Worm (Caenorhabditis elegans): ENCODE results near the gene C08F8.2.

ce11 chrIV:11146962-11147470 is 3.8 kb upstream of the C08F8.2 start, which contains the start of gene pigq-1:
- TF ChIP-seq ama-1 (optimal IDR thresholded peaks at IDR 0.05) (no peak), pax-1 (tag; optimal IDR thresholded peaks at IDR 0.05) (no peak), mec-3 (tag; optimal IDR thresholded peaks at IDR 0.05; ENCODE audit: borderline replicate concordance) (no peak), dmd-4 (tag; optimal IDR thresholded peaks at IDR 0.05; ENCODE audit: borderline replicate concordance) (no peak), ttx-3 (tag; optimal IDR thresholded peaks at IDR 0.05) (no peak), elt-2 (tag; optimal IDR thresholded peaks at IDR 0.05) (no peak), tbx-2 (tag; optimal IDR thresholded peaks at IDR 0.05) (no peak), C38D4.7 (GFP tag; optimal IDR thresholded peaks at IDR 0.05) (no peak), nhr-11 (tag; optimal IDR thresholded peaks at IDR 0.05) (no peak), pha-4 (tag; optimal IDR thresholded peaks at IDR 0.05) (no peak), ceh-45 (GFP tag; IDR thresholded peaks at IDR 0.05) (no peak), ceh-22 (tag; optimal IDR thresholded peaks at IDR 0.05) (no peak), unc-42 (tag; optimal IDR thresholded peaks at IDR 0.05) (no peak)

All from whole organism, late embryonic.